Fruit fly (Drosophila melanogaster) whole organism: Measurements from ENCODE around the gene orb2.

Source experiments
- Dll ChIP-seq: fragments of >200 bp; optimal IDR thresholded peaks from 2 replicates; lab custom pipeline; 2017
- EcR ChIP-seq, 2 experiments: fragments of >200 bp; optimal IDR thresholded peaks; 2 replicates each; lab custom pipeline; 2017; ENCODE audit warnings: missing biosample characterization in 2 of 2, missing genetic modification characterization in 2 of 2, missing genetic modification reagents in 2 of 2
- pan ChIP-seq: fragments of >200 bp; optimal IDR thresholded peaks from 2 replicates; lab custom pipeline; 2017
- psq ChIP-seq: fragments of >200 bp; optimal IDR thresholded peaks from 2 replicates; lab custom pipeline; 2017
- usp ChIP-seq: fragments of >200 bp; optimal IDR thresholded peaks from 2 replicates; lab custom pipeline; 2017; ENCODE audit warnings: missing biosample characterization, missing genetic modification characterization, mixed read lengths

- TF ChIP-seq psq (lab: Kevin White, UChicago) (no peak), EcR (GFP tag; optimal IDR thresholded peaks at IDR 0.05; lab: Kevin White, UChicago) (no peak), pan (no peak), usp (GFP tag; lab: Kevin White, UChicago) (no peak), Dll (no peak)
These were observed 27.8 kb upstream of the orb2 start for dm6 chr3L:8982044-8982443.
